Worm (Caenorhabditis elegans): Measurements from ENCODE around the gene lec-4.

ce11 chrIII:3814421-3814820 lies 41.3 kb upstream of the lec-4 start:
- no peak for TF ChIP-seq fos-1 (tag; optimal IDR thresholded peaks at IDR 0.05)
- no peak for TF ChIP-seq F13H6.1 (tag; optimal IDR thresholded peaks at IDR 0.05)
- TF ChIP-seq snpc-4 (tag; optimal IDR thresholded peaks at IDR 0.05): no peak
- no peak for TF ChIP-seq nhr-23 (tag; optimal IDR thresholded peaks at IDR 0.05)
- TF ChIP-seq sma-9 (GFP tag; optimal IDR thresholded peaks at IDR 0.05): no peak
- TF ChIP-seq sma-9 (tag; optimal IDR thresholded peaks at IDR 0.05): no peak
- TF ChIP-seq nhr-11 (tag; optimal IDR thresholded peaks at IDR 0.05): no peak
- TF ChIP-seq lin-13 (GFP tag; optimal IDR thresholded peaks at IDR 0.05): no peak
- no peak for TF ChIP-seq nhr-237 (tag; optimal IDR thresholded peaks at IDR 0.05)
- no peak for TF ChIP-seq ztf-11 (tag; optimal IDR thresholded peaks at IDR 0.05)
- TF ChIP-seq zag-1 (tag; optimal IDR thresholded peaks at IDR 0.05): no peak
- no peak for TF ChIP-seq unc-62 (GFP tag; optimal IDR thresholded peaks at IDR 0.05)
